Fruit fly (Drosophila melanogaster) whole organism, prepupa: Measurements from ENCODE around the gene Ask1.

Experiments used
- CG11762 ChIP-seq: fragments of 200-800 bp; sonication (Bioruptor generic); optimal IDR thresholded peaks from 3 replicates; lab custom pipeline; 2016; ENCODE audit warnings: missing biosample characterization, missing genetic modification characterization; ENCODE audit not compliant: insufficient read depth
- CG15336 ChIP-seq: fragments of 200-800 bp; sonication (Bioruptor generic); IDR thresholded peaks from 2 replicates; pipeline ENCODE4 v1.3.6; 2022; ENCODE audit warnings: missing biosample characterization, missing genetic modification characterization
- CG16779 ChIP-seq: fragments of 200-800 bp; sonication (Bioruptor generic); optimal IDR thresholded peaks from 3 replicates; lab custom pipeline; 2017; ENCODE audit warnings: missing biosample characterization, mild to moderate bottlenecking, missing genetic modification characterization
- CG32006 ChIP-seq: fragments of 200-800 bp; sonication (Bioruptor generic); optimal IDR thresholded peaks from 3 replicates; lab custom pipeline; 2017; ENCODE audit warnings: missing biosample characterization, mild to moderate bottlenecking, missing genetic modification characterization
- CG6163 ChIP-seq: fragments of 200-800 bp; sonication (Bioruptor generic); IDR thresholded peaks from 3 replicates; pipeline ENCODE4 v1.3.6; 2022; ENCODE audit warnings: missing biosample characterization, missing genetic modification characterization
- CG6276 ChIP-seq: fragments of 200-800 bp; sonication (Bioruptor generic); optimal IDR thresholded peaks from 2 replicates; lab custom pipeline; 2017; ENCODE audit warnings: missing biosample characterization, mild to moderate bottlenecking, missing genetic modification characterization
- CG7368 ChIP-seq: fragments of 200-800 bp; sonication (Bioruptor generic); optimal IDR thresholded peaks from 3 replicates; lab custom pipeline; 2016; ENCODE audit warnings: missing biosample characterization, missing genetic modification characterization
- CG8119 ChIP-seq: fragments of 200-800 bp; sonication (Bioruptor generic); IDR thresholded peaks from 3 replicates; pipeline ENCODE4 v1.3.6; 2022; ENCODE audit warnings: missing biosample characterization, missing genetic modification characterization
- CG8632 ChIP-seq: fragments of 200-800 bp; sonication (Bioruptor generic); optimal IDR thresholded peaks from 3 replicates; lab custom pipeline; 2016; ENCODE audit warnings: missing biosample characterization, missing genetic modification characterization
- CG9139 ChIP-seq: fragments of 200-800 bp; sonication (Bioruptor generic); optimal IDR thresholded peaks from 3 replicates; lab custom pipeline; 2017; ENCODE audit warnings: missing biosample characterization, mild to moderate bottlenecking, missing genetic modification characterization
- Eip78C ChIP-seq: fragments of 200-800 bp; sonication (Bioruptor generic); peaks from one replicate; lab custom pipeline; 2016; ENCODE audit warnings: missing biosample characterization, missing genetic modification characterization
- Ets96B ChIP-seq: fragments of 200-800 bp; optimal IDR thresholded peaks from 2 replicates; lab custom pipeline; 2019; ENCODE audit warnings: missing biosample characterization, mild to moderate bottlenecking, missing genetic modification characterization, moderate library complexity
- Hr39 ChIP-seq: fragments of 200-800 bp; sonication (Bioruptor generic); optimal IDR thresholded peaks from 2 replicates; lab custom pipeline; 2016; ENCODE audit warnings: missing biosample characterization, missing genetic modification characterization
- Hr4 ChIP-seq: fragments of 200-800 bp; sonication (Bioruptor generic); optimal IDR thresholded peaks from 3 replicates; lab custom pipeline; 2016; ENCODE audit warnings: missing biosample characterization, missing genetic modification characterization
- Lpt ChIP-seq: fragments of 200-800 bp; sonication (Bioruptor generic); optimal IDR thresholded peaks from 3 replicates; lab custom pipeline; 2016; ENCODE audit warnings: missing biosample characterization, missing genetic modification characterization
- Smox ChIP-seq: fragments of 200-800 bp; sonication (Bioruptor generic); optimal IDR thresholded peaks from 3 replicates; lab custom pipeline; 2016; ENCODE audit warnings: missing biosample characterization, missing genetic modification characterization
- Sox14 ChIP-seq: fragments of 200-800 bp; sonication (Bioruptor generic); optimal IDR thresholded peaks from 3 replicates; lab custom pipeline; 2016; ENCODE audit warnings: missing biosample characterization, missing genetic modification characterization
- achi ChIP-seq: fragments of 200-800 bp; sonication (Bioruptor generic); optimal IDR thresholded peaks from 3 replicates; lab custom pipeline; 2016; ENCODE audit warnings: missing biosample characterization, missing genetic modification characterization
- acj6 ChIP-seq: fragments of 200-800 bp; sonication (Bioruptor generic); optimal IDR thresholded peaks from 3 replicates; lab custom pipeline; 2016; ENCODE audit warnings: missing biosample characterization, missing genetic modification characterization
- cyc ChIP-seq: fragments of 200-800 bp; sonication (Bioruptor generic); optimal IDR thresholded peaks from 3 replicates; lab custom pipeline; 2016; ENCODE audit warnings: missing biosample characterization, missing genetic modification characterization
- eg ChIP-seq: fragments of 200-800 bp; sonication (Bioruptor generic); IDR thresholded peaks from 3 replicates; pipeline ENCODE4 v1.3.6; 2022; ENCODE audit warnings: missing biosample characterization, missing genetic modification characterization
- esn ChIP-seq: fragments of 200-800 bp; sonication (Bioruptor generic); optimal IDR thresholded peaks from 2 replicates; lab custom pipeline; 2016; ENCODE audit warnings: missing biosample characterization, mild to moderate bottlenecking, missing genetic modification characterization, moderate library complexity
- fd59A ChIP-seq: fragments of 200-800 bp; sonication (Bioruptor generic); optimal IDR thresholded peaks from 2 replicates; lab custom pipeline; 2017; ENCODE audit warnings: missing biosample characterization, mild to moderate bottlenecking, missing genetic modification characterization, missing genetic modification reagents
- fkh ChIP-seq: fragments of 200-800 bp; sonication (Bioruptor generic); optimal IDR thresholded peaks from 3 replicates; lab custom pipeline; 2017; ENCODE audit warnings: missing biosample characterization, mild to moderate bottlenecking, missing genetic modification characterization, moderate library complexity
- lz ChIP-seq: fragments of 200-800 bp; sonication (Bioruptor generic); optimal IDR thresholded peaks from 3 replicates; lab custom pipeline; 2016; ENCODE audit warnings: missing biosample characterization, missing genetic modification characterization
- net ChIP-seq: fragments of 200-800 bp; sonication (Bioruptor generic); optimal IDR thresholded peaks from 3 replicates; lab custom pipeline; 2016; ENCODE audit warnings: missing biosample characterization, missing genetic modification characterization
- pdm3 ChIP-seq: fragments of 200-800 bp; sonication (Bioruptor generic); optimal IDR thresholded peaks from 3 replicates; lab custom pipeline; 2016; ENCODE audit warnings: missing biosample characterization, missing genetic modification characterization
- salr ChIP-seq, 2 experiments: fragments of 200-800 bp; sonication (Bioruptor generic); optimal IDR thresholded peaks; 3 replicates each; lab custom pipeline; 2016 to 2018; ENCODE audit warnings: missing biosample characterization in 2 of 2, missing genetic modification characterization in 2 of 2, mild to moderate bottlenecking in 1 of 2
- ss ChIP-seq, 2 experiments: fragments of 200-800 bp; sonication (Bioruptor generic); optimal IDR thresholded peaks; 2 replicates in 1 of 2; 3 replicates in 1 of 2; lab custom pipeline; 2017 to 2018; ENCODE audit warnings: mild to moderate bottlenecking in 2 of 2, missing biosample characterization in 2 of 2, missing genetic modification characterization in 2 of 2, moderate library complexity in 1 of 2
- svp ChIP-seq: fragments of 200-800 bp; sonication (Bioruptor generic); peaks from one replicate; lab custom pipeline; 2016; ENCODE audit warnings: missing biosample characterization, missing genetic modification characterization
- topi ChIP-seq: fragments of 200-800 bp; sonication (Bioruptor generic); optimal IDR thresholded peaks from 3 replicates; lab custom pipeline; 2016; ENCODE audit warnings: missing biosample characterization, missing genetic modification characterization

Gene Ask1

DNA sequence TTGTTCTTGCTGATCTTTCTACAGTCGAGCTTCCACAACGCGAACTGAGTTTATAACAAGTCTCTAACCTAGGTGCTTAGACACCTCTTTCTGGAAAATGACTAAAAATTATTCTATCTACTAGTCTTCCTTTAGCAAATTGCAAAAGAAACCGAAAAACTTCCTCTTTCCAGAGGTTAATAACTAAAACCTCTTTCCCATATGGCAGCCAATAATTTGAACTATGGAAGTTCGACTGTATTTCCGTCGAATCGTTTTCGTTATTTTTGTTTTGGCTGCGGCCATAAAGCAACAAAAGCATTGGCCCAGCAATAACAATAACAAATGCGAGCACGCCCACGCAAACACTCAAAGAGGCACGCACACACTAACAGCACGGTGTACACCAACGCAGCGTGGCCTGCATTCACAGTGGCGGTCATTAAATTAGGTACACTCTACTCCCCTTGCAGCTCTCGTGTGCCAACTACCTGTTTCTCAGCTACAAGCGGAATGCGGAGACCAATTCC lies 966 bp downstream of the Ask1 start (continued):
- peak; percentile 27 for TF ChIP-seq lz (GFP tag; lab: Kevin White, UChicago)

DNA sequence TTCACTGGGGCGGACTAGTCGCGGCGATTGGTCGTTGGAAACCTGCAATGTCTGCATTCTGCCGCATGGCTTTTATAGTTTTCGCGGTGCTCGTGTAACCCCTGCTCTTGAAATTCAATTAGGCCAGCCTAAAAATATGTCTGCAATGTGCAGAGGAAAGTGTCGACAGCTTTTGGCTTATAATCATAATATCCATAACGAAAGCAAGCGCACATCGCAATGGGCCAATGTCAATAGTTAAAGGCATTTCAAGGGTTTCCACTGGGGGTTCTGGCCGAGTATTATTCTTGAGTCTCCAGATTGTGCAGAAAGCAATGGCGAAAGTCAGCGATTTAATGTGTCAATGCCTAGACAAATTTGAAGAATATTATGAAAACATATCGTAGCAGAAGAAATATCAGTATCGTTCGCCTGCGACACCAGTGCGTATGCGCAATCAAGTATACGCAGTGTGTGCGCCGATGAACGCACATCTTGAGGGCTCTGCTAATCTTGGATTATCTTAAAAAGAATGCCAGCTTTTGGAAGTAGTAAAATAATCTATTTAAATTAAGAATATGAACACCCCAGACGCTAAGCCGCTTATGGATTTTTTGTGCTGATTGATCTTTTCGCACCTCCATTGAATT lies 8.8 kb downstream of the Ask1 start, which contains the start of gene ninaE:
ninaE (minus strand) TSS at position 51 of the 629 bp plus-strand sequence.
- TF ChIP-seq Smox (GFP tag; lab: Kevin White, UChicago) (no peak), CG8632 (no peak), Hr39 (GFP tag; lab: Kevin White, UChicago) (no peak), CG11762 (GFP tag; lab: Kevin White, UChicago) (no peak), esn (GFP tag; lab: Kevin White, UChicago) (no peak)

DNA sequence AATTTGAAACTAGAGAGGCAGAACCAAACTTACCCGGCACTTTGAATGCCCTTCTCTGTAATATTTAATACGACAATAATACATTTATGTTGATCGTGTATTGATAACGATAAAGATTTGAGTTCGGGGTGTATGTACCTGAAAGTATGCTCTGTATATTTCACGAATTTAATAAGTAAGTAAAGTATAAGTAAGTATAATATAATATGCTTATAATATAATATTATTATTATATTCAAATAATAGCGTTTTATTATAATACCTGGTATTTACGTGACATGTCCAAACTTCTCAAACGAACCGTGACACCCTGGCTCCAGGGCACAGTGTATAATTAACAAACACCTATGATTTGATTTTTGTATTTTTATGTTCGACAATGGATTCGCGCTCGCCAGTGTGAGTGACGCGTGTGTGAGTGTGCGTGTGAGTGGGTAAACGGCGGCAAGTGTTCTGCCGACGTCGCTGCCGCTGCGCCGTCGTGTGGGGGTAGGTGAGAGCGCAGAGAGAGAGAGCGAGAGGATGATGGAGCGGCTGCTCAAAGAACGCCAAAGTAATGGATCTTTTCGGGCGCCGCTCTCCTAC lies 10.2 kb downstream of the Ask1 start:
- TF ChIP-seq Smox (GFP tag; lab: Kevin White, UChicago), result no peak
- no peak for TF ChIP-seq ss (GFP tag; optimal IDR thresholded peaks at IDR 0.05; lab: Kevin White, UChicago)
- TF ChIP-seq CG9139 (GFP tag; lab: Kevin White, UChicago), result no peak
- TF ChIP-seq fd59A (GFP tag; lab: Kevin White, UChicago), result no peak
- TF ChIP-seq Lpt, result no peak
- TF ChIP-seq fkh (GFP tag; lab: Kevin White, UChicago), result peak; percentile 68
- TF ChIP-seq cyc (GFP tag; lab: Kevin White, UChicago), result no peak
- peak; percentile 46 for TF ChIP-seq Eip78C (GFP tag; lab: Kevin White, UChicago)
- TF ChIP-seq CG6163 (GFP tag; lab: Robert Waterston, UW), result 0 out of 3 replicates have a peak, but pooled peaks have one; percentile 6
- TF ChIP-seq CG6276 (GFP tag; lab: Kevin White, UChicago), result peak; percentile 60
- peak; percentile 31 for TF ChIP-seq CG32006 (GFP tag; lab: Kevin White, UChicago)
- TF ChIP-seq, all 60 proteins: peak for 5

DNA sequence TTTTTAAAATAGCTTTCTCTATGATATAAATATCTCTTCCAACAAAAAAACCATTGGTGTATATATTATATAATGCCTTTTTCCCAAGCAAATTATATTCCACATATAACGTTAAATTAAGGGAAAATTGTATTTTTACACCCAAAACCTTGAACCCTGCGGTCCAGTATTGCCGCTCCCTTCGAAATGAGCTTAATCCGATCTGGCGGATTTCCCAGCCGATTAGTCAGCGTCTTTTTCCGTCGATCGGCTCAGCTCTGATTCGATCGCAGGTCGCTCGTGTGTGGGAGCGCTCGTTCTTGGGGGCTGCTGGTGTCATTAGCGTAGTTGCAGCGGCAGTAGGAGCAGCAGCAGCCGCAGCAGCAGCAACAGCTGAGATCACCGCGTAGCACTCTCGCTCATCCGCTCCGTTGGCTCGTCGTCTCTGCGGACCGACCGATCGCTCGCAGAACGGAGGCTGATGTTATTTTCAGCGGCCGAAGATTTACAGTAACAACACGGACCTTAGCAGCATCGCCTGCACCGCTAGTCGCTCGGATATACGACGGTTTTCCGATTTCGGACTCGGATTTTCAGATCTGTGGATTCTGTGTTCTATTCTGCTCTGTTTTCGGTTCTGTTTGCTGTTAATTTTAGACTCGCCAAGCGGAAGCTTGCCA lies 10.9 kb downstream of the Ask1 start, which contains the start of gene CG4733:
CG4733 (plus strand) TSS at position 350 of the 659 bp plus-strand sequence.
- TF ChIP-seq eg (GFP tag; lab: Robert Waterston, UW), result peak; percentile 34; the same call in 1 of the 3 replicates
- TF ChIP-seq topi (GFP tag; lab: Kevin White, UChicago), result no peak
- peak; percentile 12 for TF ChIP-seq Hr4 (GFP tag; lab: Kevin White, UChicago)
- no peak for TF ChIP-seq salr (GFP tag; optimal IDR thresholded peaks at IDR 0.05; lab: Kevin White, UChicago)
- TF ChIP-seq Ets96B (tag; lab: Kevin White, UChicago), result no peak
- TF ChIP-seq CG6163 (GFP tag; lab: Robert Waterston, UW), result 0 out of 3 replicates have a peak, but pooled peaks have one; percentile 20
- TF ChIP-seq CG7368, result no peak
- TF ChIP-seq CG32006 (GFP tag; lab: Kevin White, UChicago), result peak; percentile 16
- no peak for TF ChIP-seq achi (GFP tag; lab: Kevin White, UChicago)
- TF ChIP-seq Sox14 (GFP tag; lab: Kevin White, UChicago), result peak; percentile 4
- TF ChIP-seq net (GFP tag; lab: Kevin White, UChicago), result peak; percentile 20
- peak; percentile 71 for TF ChIP-seq svp (GFP tag; lab: Kevin White, UChicago)
- TF ChIP-seq pdm3 (GFP tag; lab: Kevin White, UChicago), result peak; percentile 8
- no peak for TF ChIP-seq CG16779 (tag; lab: Kevin White, UChicago)
- no peak for TF ChIP-seq CG15336
- TF ChIP-seq acj6 (GFP tag; lab: Kevin White, UChicago), result peak; percentile 5

DNA sequence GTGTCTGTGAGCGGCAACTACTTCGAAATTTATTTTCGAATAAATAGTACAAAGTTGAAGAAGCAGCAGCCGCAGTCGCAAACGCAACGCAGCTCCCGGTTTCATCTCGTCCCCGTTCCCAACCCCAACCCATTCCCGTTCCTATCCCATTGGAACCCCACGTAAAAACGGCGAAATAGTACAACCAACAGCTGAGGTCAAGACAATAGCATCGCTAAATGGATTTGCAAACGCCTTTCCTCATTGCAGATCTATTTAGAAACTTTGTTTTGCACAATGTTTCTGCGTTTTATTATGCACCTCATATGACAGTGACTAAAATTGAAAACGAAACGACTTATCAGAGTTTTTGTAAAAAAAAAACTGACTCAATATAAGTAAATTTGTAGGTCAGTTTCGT lies 11.8 kb downstream of the Ask1 start:
- TF ChIP-seq Eip78C (GFP tag; lab: Kevin White, UChicago) (peak; percentile 59), eg (GFP tag; lab: Robert Waterston, UW) (0 out of 3 replicates have a peak, but pooled peaks have one; percentile 26), CG8119 (GFP tag; lab: Robert Waterston, UW) (no peak)
